Fruit fly (Drosophila melanogaster): ENCODE results near the gene Mgat2.

- TF ChIP-seq psq (optimal IDR thresholded peaks at IDR 0.05) (no peak), usp (GFP tag; optimal IDR thresholded peaks at IDR 0.05) (no peak), pan (optimal IDR thresholded peaks at IDR 0.05) (no peak)
Observed at dm6 chr3R:30070198-30070597, 48.2 kb upstream of the Mgat2 start.

All from whole organism.